Fruit fly (Drosophila melanogaster): ENCODE data around the gene CG17270.

DNA sequence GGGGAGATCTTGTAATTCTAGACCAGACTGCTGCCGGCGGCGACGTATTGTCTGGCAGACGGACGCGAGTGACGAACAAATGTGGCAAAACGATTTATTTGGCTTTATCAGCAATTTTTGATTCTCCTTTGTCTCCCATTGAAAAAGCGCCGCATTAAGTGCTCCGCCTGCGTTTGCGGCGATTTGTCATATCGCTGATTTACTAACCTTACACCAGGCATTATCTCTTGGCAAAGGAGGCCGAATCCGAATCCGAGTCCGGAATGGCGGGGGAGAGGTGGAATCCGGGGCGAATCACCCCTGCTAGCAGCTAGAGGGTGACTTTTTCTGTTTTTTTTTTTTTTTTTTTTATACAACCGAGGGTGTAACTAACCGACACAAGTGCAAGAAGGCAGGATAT lies 30.2 kb downstream of the CG17270 start:
- no peak for TF ChIP-seq CG8478 (optimal IDR thresholded peaks at IDR 0.05)
- TF ChIP-seq CTCF (optimal IDR thresholded peaks at IDR 0.05): no peak
